Fruit fly (Drosophila melanogaster) whole organism, embryonic: ENCODE data around the gene CG6966.
A peak's percentile ranks its signal among the peaks of the same experiment; 100 is the strongest.

Source experiments
- Asciz ChIP-seq: fragments of 200-800 bp; sonication (Bioruptor generic); optimal IDR thresholded peaks from 2 replicates; lab custom pipeline; 2017; ENCODE audit warnings: missing biosample characterization, mild to moderate bottlenecking, missing genetic modification characterization, missing genetic modification reagents
- Atf-2 ChIP-seq: fragments of 200-800 bp; sonication (Bioruptor generic); optimal IDR thresholded peaks from 2 replicates; lab custom pipeline; 2016; ENCODE audit warnings: missing biosample characterization, missing genetic modification characterization
- B-H2 ChIP-seq: fragments of 200-800 bp; sonication (Bioruptor generic); optimal IDR thresholded peaks from 2 replicates; lab custom pipeline; 2018; ENCODE audit warnings: missing biosample characterization, mild to moderate bottlenecking, missing genetic modification characterization
- CG10209 ChIP-seq: fragments of 200-800 bp; sonication (Bioruptor generic); optimal IDR thresholded peaks from 3 replicates; lab custom pipeline; 2017; ENCODE audit warnings: missing biosample characterization, mild to moderate bottlenecking, missing genetic modification characterization, missing genetic modification reagents
- CG1024 ChIP-seq: fragments of 200-800 bp; sonication (Bioruptor generic); IDR thresholded peaks from 2 replicates; pipeline ENCODE4 v1.3.6; 2022; ENCODE audit warnings: missing biosample characterization, missing genetic modification characterization
- CG11696 ChIP-seq: fragments of 200-800 bp; sonication (Bioruptor generic); IDR thresholded peaks from 2 replicates; pipeline ENCODE4 v1.3.6; 2022; ENCODE audit warnings: missing biosample characterization, missing genetic modification characterization
- CG12155 ChIP-seq: fragments of 200-800 bp; sonication (Bioruptor generic); optimal IDR thresholded peaks from 3 replicates; lab custom pipeline; 2016; ENCODE audit warnings: missing biosample characterization, missing genetic modification characterization
- CG12391 ChIP-seq: fragments of 200-800 bp; sonication (Bioruptor generic); optimal IDR thresholded peaks from 3 replicates; lab custom pipeline; 2018; ENCODE audit warnings: missing biosample characterization, mild to moderate bottlenecking, missing genetic modification characterization, moderate library complexity
- CG14050 ChIP-seq: fragments of 200-800 bp; sonication (Bioruptor generic); IDR thresholded peaks from 3 replicates; pipeline ENCODE4 v1.3.6; 2022; ENCODE audit warnings: missing biosample characterization, missing genetic modification characterization
- CG14965 ChIP-seq: fragments of 200-800 bp; sonication (Bioruptor generic); optimal IDR thresholded peaks from 2 replicates; lab custom pipeline; 2016; ENCODE audit warnings: missing biosample characterization, missing genetic modification characterization, borderline replicate concordance
- CG15011 ChIP-seq: fragments of 200-800 bp; sonication (Bioruptor generic); optimal IDR thresholded peaks from 3 replicates; lab custom pipeline; 2018; ENCODE audit warnings: missing biosample characterization, mild to moderate bottlenecking, missing genetic modification characterization
- CG1647 ChIP-seq: fragments of 200-800 bp; sonication (Bioruptor generic); optimal IDR thresholded peaks from 3 replicates; lab custom pipeline; 2016; ENCODE audit warnings: missing biosample characterization, missing genetic modification characterization
- CG18262 ChIP-seq: fragments of 200-800 bp; optimal IDR thresholded peaks from 3 replicates; lab custom pipeline; 2019; ENCODE audit warnings: missing biosample characterization, mild to moderate bottlenecking, missing genetic modification characterization, moderate library complexity
- CG2712 ChIP-seq: fragments of 200-800 bp; optimal IDR thresholded peaks from 3 replicates; lab custom pipeline; 2019; ENCODE audit warnings: missing biosample characterization, mild to moderate bottlenecking, missing genetic modification characterization, moderate library complexity
- CG30431 ChIP-seq: fragments of 200-800 bp; sonication (Bioruptor generic); optimal IDR thresholded peaks from 2 replicates; lab custom pipeline; 2017; ENCODE audit warnings: missing biosample characterization, missing genetic modification characterization
- CG3281 ChIP-seq: fragments of 200-800 bp; sonication (Bioruptor generic); optimal IDR thresholded peaks from 3 replicates; lab custom pipeline; 2017; ENCODE audit warnings: missing biosample characterization, mild to moderate bottlenecking, missing genetic modification characterization
- CG5953 ChIP-seq: fragments of 200-800 bp; sonication (Bioruptor generic); IDR thresholded peaks from 2 replicates; pipeline ENCODE4 v1.3.6; 2022; ENCODE audit warnings: missing biosample characterization, missing genetic modification characterization
- CG6254 ChIP-seq: fragments of 200-800 bp; sonication (Bioruptor generic); optimal IDR thresholded peaks from 3 replicates; lab custom pipeline; 2017; ENCODE audit warnings: mild to moderate bottlenecking, missing biosample characterization, missing genetic modification reagents, missing genetic modification characterization
- CG6654 ChIP-seq: fragments of 200-800 bp; sonication (Bioruptor generic); optimal IDR thresholded peaks from 2 replicates; lab custom pipeline; 2017; ENCODE audit warnings: missing biosample characterization, mild to moderate bottlenecking, missing genetic modification characterization
- CG7372 ChIP-seq: fragments of 200-800 bp; sonication (Bioruptor generic); IDR thresholded peaks from 2 replicates; pipeline ENCODE4 v1.3.6; 2022; ENCODE audit warnings: missing biosample characterization, missing genetic modification characterization
- CG8924 ChIP-seq: fragments of 200-800 bp; optimal IDR thresholded peaks from 3 replicates; lab custom pipeline; 2019; ENCODE audit warnings: missing biosample characterization, mild to moderate bottlenecking, missing genetic modification characterization, moderate library complexity
- CG9817 ChIP-seq: fragments of 200-800 bp; sonication (Bioruptor generic); optimal IDR thresholded peaks from 2 replicates; lab custom pipeline; 2018; ENCODE audit warnings: missing biosample characterization, mild to moderate bottlenecking, missing genetic modification characterization, moderate library complexity
- Dbx ChIP-seq: fragments of 200-800 bp; sonication (Bioruptor generic); IDR thresholded peaks from 3 replicates; pipeline ENCODE4 v1.3.6; 2022; ENCODE audit warnings: missing biosample characterization, missing genetic modification characterization
- Ets97D ChIP-seq: fragments of 200-800 bp; sonication (Bioruptor generic); optimal IDR thresholded peaks from 3 replicates; lab custom pipeline; 2016; ENCODE audit warnings: missing biosample characterization, missing genetic modification characterization
- HLH54F ChIP-seq: fragments of 200-800 bp; sonication (Bioruptor generic); optimal IDR thresholded peaks from 3 replicates; lab custom pipeline; 2016; ENCODE audit warnings: missing biosample characterization, missing genetic modification characterization
- Hr51 ChIP-seq, 2 experiments: fragments of 200-800 bp; sonication (Bioruptor generic); optimal IDR thresholded peaks; 2 replicates in 1 of 2; 3 replicates in 1 of 2; lab custom pipeline; 2016 to 2018; ENCODE audit warnings: missing biosample characterization in 2 of 2, missing genetic modification characterization in 2 of 2, mild to moderate bottlenecking in 1 of 2, moderate library complexity in 1 of 2
- MBD-R2 ChIP-seq: fragments of 200-800 bp; sonication (Bioruptor generic); IDR thresholded peaks from 2 replicates; pipeline ENCODE4 v1.3.6; 2022; ENCODE audit warnings: missing biosample characterization, missing genetic modification characterization
- MESR4 ChIP-seq: fragments of 200-800 bp; sonication (Bioruptor generic); optimal IDR thresholded peaks from 2 replicates; lab custom pipeline; 2018; ENCODE audit warnings: missing biosample characterization, mild to moderate bottlenecking, missing genetic modification characterization, moderate library complexity
- Max ChIP-seq: fragments of 200-800 bp; sonication (Bioruptor generic); optimal IDR thresholded peaks from 2 replicates; lab custom pipeline; 2016; ENCODE audit warnings: missing biosample characterization, mild to moderate bottlenecking, missing genetic modification characterization
- Nf-YB ChIP-seq: fragments of 200-800 bp; sonication (Bioruptor generic); optimal IDR thresholded peaks from 3 replicates; lab custom pipeline; 2019; ENCODE audit warnings: missing biosample characterization, mild to moderate bottlenecking, missing genetic modification characterization, moderate library complexity
- Sox102F ChIP-seq: fragments of 200-800 bp; sonication (Bioruptor generic); optimal IDR thresholded peaks from 2 replicates; lab custom pipeline; 2018; ENCODE audit warnings: missing biosample characterization, mild to moderate bottlenecking, missing genetic modification characterization, moderate library complexity
- Trl ChIP-seq, 3 experiments: fragments of >200 bp in 2 of 3; fragments of 200-800 bp in 1 of 3; sonication (Bioruptor generic) in 1 of 3; optimal IDR thresholded peaks; 2 replicates in 1 of 3; 3 replicates in 2 of 3; lab custom pipeline; 2016 to 2017; ENCODE audit warnings: missing biosample characterization in 1 of 3, missing genetic modification characterization in 1 of 3
- aop ChIP-seq: fragments of 200-800 bp; sonication (Bioruptor generic); IDR thresholded peaks from 2 replicates; pipeline ENCODE4 v1.3.6; 2022; ENCODE audit warnings: missing biosample characterization, missing genetic modification characterization
- bcd ChIP-seq: fragments of 200-800 bp; sonication (Bioruptor generic); optimal IDR thresholded peaks from 2 replicates; lab custom pipeline; 2017; ENCODE audit warnings: missing biosample characterization, mild to moderate bottlenecking, missing genetic modification characterization
- bowl ChIP-seq: fragments of 200-800 bp; sonication (Bioruptor generic); IDR thresholded peaks from 2 replicates; pipeline ENCODE4 v1.3.6; 2022; ENCODE audit warnings: missing biosample characterization, missing genetic modification characterization
- br ChIP-seq: fragments of >200 bp; optimal IDR thresholded peaks from 2 replicates; lab custom pipeline; 2017
- dimm ChIP-seq: fragments of 200-800 bp; sonication (Bioruptor generic); IDR thresholded peaks from 2 replicates; pipeline ENCODE4 v1.3.6; 2022; ENCODE audit warnings: missing biosample characterization, missing genetic modification characterization
- esg ChIP-seq: fragments of 200-800 bp; sonication (Bioruptor generic); conservative IDR thresholded peaks from 2 replicates; pipeline ENCODE4 v1.3.6; 2022; ENCODE audit warnings: missing biosample characterization, missing genetic modification characterization
- fd96Cb ChIP-seq: fragments of 200-800 bp; sonication (Bioruptor generic); optimal IDR thresholded peaks from 2 replicates; lab custom pipeline; 2018; ENCODE audit warnings: missing biosample characterization, mild to moderate bottlenecking, missing genetic modification characterization, moderate library complexity
- fru ChIP-seq: fragments of >200 bp; optimal IDR thresholded peaks from 2 replicates; lab custom pipeline; 2017
- grau ChIP-seq: fragments of 200-800 bp; optimal IDR thresholded peaks from 3 replicates; lab custom pipeline; 2019; ENCODE audit warnings: missing biosample characterization, mild to moderate bottlenecking, missing genetic modification characterization, moderate library complexity
- her ChIP-seq: fragments of 200-800 bp; sonication (Bioruptor generic); optimal IDR thresholded peaks from 2 replicates; lab custom pipeline; 2016; ENCODE audit warnings: missing biosample characterization, missing genetic modification characterization
- hth ChIP-seq: fragments of >200 bp; optimal IDR thresholded peaks from 2 replicates; lab custom pipeline; 2017; ENCODE audit warnings: inconsistent platforms
- lab ChIP-seq: fragments of 200-800 bp; sonication (Bioruptor generic); optimal IDR thresholded peaks from 3 replicates; lab custom pipeline; 2017; ENCODE audit warnings: missing biosample characterization, missing genetic modification characterization, mild to moderate bottlenecking, moderate library complexity, missing genetic modification reagents
- luna ChIP-seq: fragments of 200-800 bp; sonication (Bioruptor generic); optimal IDR thresholded peaks from 2 replicates; lab custom pipeline; 2016; ENCODE audit warnings: missing biosample characterization, missing genetic modification characterization
- pfk ChIP-seq: fragments of 200-800 bp; sonication (Bioruptor generic); optimal IDR thresholded peaks from 2 replicates; lab custom pipeline; 2018; ENCODE audit warnings: missing biosample characterization, mild to moderate bottlenecking, missing genetic modification characterization, moderate library complexity
- scrt ChIP-seq: fragments of 200-800 bp; sonication (Bioruptor generic); optimal IDR thresholded peaks from 2 replicates; lab custom pipeline; 2018; ENCODE audit warnings: missing biosample characterization, mild to moderate bottlenecking, missing genetic modification characterization, moderate library complexity
- sima ChIP-seq: fragments of 200-800 bp; sonication (Bioruptor generic); optimal IDR thresholded peaks from 2 replicates; lab custom pipeline; 2016; ENCODE audit warnings: missing biosample characterization, missing genetic modification characterization
- tin ChIP-seq: fragments of 200-800 bp; sonication (Bioruptor generic); optimal IDR thresholded peaks from 3 replicates; lab custom pipeline; 2016; ENCODE audit warnings: missing biosample characterization, missing genetic modification characterization

Gene CG6966

DNA sequence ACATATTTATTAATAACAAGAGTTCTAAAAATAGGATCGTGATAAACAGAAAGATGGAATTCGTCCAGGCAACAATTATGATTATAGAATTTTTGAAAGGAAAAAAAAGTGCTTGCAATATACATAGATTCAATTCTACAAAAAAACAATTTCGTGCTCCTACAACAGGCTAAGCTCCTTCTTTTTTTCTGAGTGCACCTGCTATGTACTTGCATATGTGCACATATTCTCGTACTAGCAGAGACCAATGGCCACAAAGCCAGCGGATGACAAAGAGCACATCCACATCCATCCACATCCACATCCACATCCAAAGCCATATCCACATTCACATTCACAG, 5.5 kb downstream of the CG6966 start (continued):
- TF ChIP-seq CG6254 (GFP tag; lab: Kevin White, UChicago) (peak; percentile 24), Dbx (GFP tag; lab: Robert Waterston, UW) (no peak), fd96Cb (tag; lab: Kevin White, UChicago) (peak; percentile 5), CG30431 (GFP tag; lab: Kevin White, UChicago) (no peak), CG7372 (GFP tag; lab: Robert Waterston, UW) (no peak), bcd (GFP tag; lab: Kevin White, UChicago) (no peak), Hr51 (GFP tag; optimal IDR thresholded peaks at IDR 0.05; lab: Kevin White, UChicago) (peak in 1 of 2 experiments; percentile 7), bowl (GFP tag; lab: Robert Waterston, UW) (0 out of 2 replicates have a peak, but pooled peaks have one; percentile 1), CG3281 (GFP tag; lab: Kevin White, UChicago) (peak; percentile 9), CG1647 (no peak), tin (GFP tag; lab: Kevin White, UChicago) (peak; percentile 11), Sox102F (GFP tag; lab: Kevin White, UChicago) (peak; percentile 14), lab (no peak), CG12391 (tag; lab: Kevin White, UChicago) (peak; percentile 23), her (GFP tag; lab: Kevin White, UChicago) (no peak)

DNA sequence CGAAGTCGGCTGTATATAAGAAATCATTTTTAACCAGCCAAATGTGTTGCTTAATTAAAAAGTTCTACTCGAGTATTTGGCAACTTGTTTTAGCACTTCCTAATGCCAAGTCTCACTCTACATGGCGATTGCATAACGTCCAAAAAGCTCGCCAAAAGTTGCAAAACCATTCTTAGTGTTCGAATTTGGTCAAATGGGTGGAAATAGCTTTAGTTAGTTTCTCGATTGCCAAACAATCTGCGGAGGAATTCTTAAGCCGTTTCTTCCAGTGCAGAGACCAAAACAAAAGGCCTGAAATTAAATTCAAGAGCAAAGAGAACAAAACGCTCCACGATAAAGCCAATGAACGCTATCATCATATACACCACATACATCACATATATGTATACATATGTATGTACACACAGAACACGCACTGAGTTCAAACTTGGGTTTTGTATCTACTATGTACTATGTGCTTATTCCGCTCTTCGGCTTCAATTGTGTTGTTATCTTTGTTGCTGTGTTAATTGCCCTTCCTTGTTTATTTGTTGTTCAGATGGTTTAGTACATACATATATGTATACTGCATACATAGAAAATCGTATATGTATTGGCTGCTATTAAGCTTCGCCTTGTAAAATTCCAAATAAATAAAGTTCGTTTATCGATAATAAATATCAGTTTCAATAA, 6.0 kb downstream of the CG6966 start:
- no peak for TF ChIP-seq MBD-R2
- TF ChIP-seq CG12391 (tag; lab: Kevin White, UChicago), result no peak
- peak; percentile 31 for TF ChIP-seq scrt (GFP tag; lab: Kevin White, UChicago)
- TF ChIP-seq luna (GFP tag; lab: Kevin White, UChicago), result no peak
- TF ChIP-seq CG9817, result no peak
- TF ChIP-seq CG15011 (GFP tag; lab: Kevin White, UChicago), result peak; percentile 42
- TF ChIP-seq Trl (optimal IDR thresholded peaks at IDR 0.05; lab: Kevin White, UChicago), result peak in 1 of 2 experiments; percentile 2
- TF ChIP-seq Trl (GFP tag; optimal IDR thresholded peaks at IDR 0.05; lab: Kevin White, UChicago), result no peak
- peak; percentile 19 for TF ChIP-seq CG18262 (tag; lab: Kevin White, UChicago)
- TF ChIP-seq tin (GFP tag; lab: Kevin White, UChicago), result no peak
- TF ChIP-seq grau (tag; lab: Kevin White, UChicago), result peak; percentile 29
- peak; percentile 62 for TF ChIP-seq Asciz
- no peak for TF ChIP-seq CG1024 (GFP tag; lab: Robert Waterston, UW)
- no peak for TF ChIP-seq aop (GFP tag; lab: Robert Waterston, UW)
- TF ChIP-seq CG12155 (GFP tag; lab: Kevin White, UChicago), result peak; percentile 4
- peak; percentile 40 for TF ChIP-seq Max
- TF ChIP-seq Ets97D, result no peak
- no peak for TF ChIP-seq CG14050 (GFP tag; lab: Robert Waterston, UW)
- TF ChIP-seq MESR4 (GFP tag; lab: Kevin White, UChicago), result no peak
- peak; percentile 26 for TF ChIP-seq Atf-2 (GFP tag; lab: Kevin White, UChicago)
- TF ChIP-seq pfk (GFP tag; lab: Kevin White, UChicago), result peak; percentile 38
- no peak for TF ChIP-seq dimm
- TF ChIP-seq B-H2, result no peak
- no peak for TF ChIP-seq HLH54F
- peak; percentile 41 for TF ChIP-seq CG8924 (tag; lab: Kevin White, UChicago)
- peak; percentile 27 for TF ChIP-seq CG14965
- TF ChIP-seq esg (GFP tag; lab: Robert Waterston, UW), result no peak
- no peak for TF ChIP-seq br (lab: Kevin White, UChicago)
- no peak for TF ChIP-seq Dbx (GFP tag; lab: Robert Waterston, UW)
- TF ChIP-seq CG2712 (tag; lab: Kevin White, UChicago), result no peak
- TF ChIP-seq sima (GFP tag; lab: Kevin White, UChicago), result no peak
- no peak for TF ChIP-seq CG5953 (GFP tag; lab: Robert Waterston, UW)
- peak; percentile 65 for TF ChIP-seq CG10209 (GFP tag; lab: Kevin White, UChicago)
- TF ChIP-seq fru, result no peak
- TF ChIP-seq CG11696 (GFP tag; lab: Robert Waterston, UW), result no peak
- TF ChIP-seq hth (lab: Kevin White, UChicago), result no peak
- peak; percentile 45 for TF ChIP-seq Nf-YB (GFP tag; lab: Kevin White, UChicago)
- no peak for TF ChIP-seq CG6654 (GFP tag; lab: Kevin White, UChicago)
